Worm (Caenorhabditis elegans) whole organism, L2 larva: ENCODE results near the gene T28C6.10.

Experiments
- ZK546.5 ChIP-seq: sonication (generic microtip); optimal IDR thresholded peaks from 2 replicates; lab custom pipeline; 2017; ENCODE audit warnings: missing biosample characterization, missing genetic modification characterization
- blmp-1 ChIP-seq: sonication (generic microtip); optimal IDR thresholded peaks from 2 replicates; lab custom pipeline; 2017; ENCODE audit warnings: missing genetic modification characterization, mild to moderate bottlenecking, missing compliant biosample characterization, antibody characterized with exemption, moderate library complexity; ENCODE audit not compliant: insufficient read depth
- elt-1 ChIP-seq: fragments of 150-350 bp; optimal IDR thresholded peaks from 2 replicates; lab custom pipeline; 2014; ENCODE audit warnings: missing biosample characterization, missing genetic modification characterization
- lin-13 ChIP-seq: fragments of 150-350 bp; optimal IDR thresholded peaks from 2 replicates; lab custom pipeline; 2014; ENCODE audit warnings: missing biosample characterization, missing genetic modification reagents, missing genetic modification characterization
- nhr-23 ChIP-seq: fragments of 150-350 bp; optimal IDR thresholded peaks from 2 replicates; lab custom pipeline; 2014; ENCODE audit warnings: missing biosample characterization, missing genetic modification reagents, missing genetic modification characterization
- sma-3 ChIP-seq: sonication (generic microtip); optimal IDR thresholded peaks from 2 replicates; lab custom pipeline; 2016; ENCODE audit warnings: missing genetic modification reagents, missing genetic modification characterization, missing compliant biosample characterization
- snpc-4 ChIP-seq: fragments of 150-350 bp; optimal IDR thresholded peaks from 2 replicates; lab custom pipeline; 2014; ENCODE audit warnings: missing biosample characterization, missing genetic modification characterization
- unc-55 ChIP-seq: fragments of 150-350 bp; sonication (generic microtip); optimal IDR thresholded peaks from 3 replicates; lab custom pipeline; 2014; ENCODE audit warnings: missing biosample characterization, missing genetic modification reagents, missing genetic modification characterization
- ztf-1 ChIP-seq: fragments of 200-800 bp; sonication (Bioruptor generic); conservative IDR thresholded peaks from 2 replicates; pipeline ENCODE4 v1.3.6; 2022; ENCODE audit warnings: missing genetic modification characterization, missing compliant biosample characterization
- ztf-4 ChIP-seq: fragments of 150-350 bp; optimal IDR thresholded peaks from 2 replicates; lab custom pipeline; 2014; ENCODE audit warnings: missing biosample characterization, missing genetic modification characterization

ce11 chrIV:8830591-8830990 lies 12.9 kb downstream of the T28C6.10 start, which contains the start of gene T28C6.8:
- TF ChIP-seq ztf-4 (tag; lab: Kevin White, UChicago) (no peak), lin-13 (no peak), ztf-1 (GFP tag; lab: Robert Waterston, UW) (no peak), nhr-23 (no peak), sma-3 (GFP tag; lab: Kevin White, UChicago) (peak; percentile 69), blmp-1 (peak; percentile 63), snpc-4 (no peak), ZK546.5 (tag; lab: Kevin White, UChicago) (no peak), unc-55 (GFP tag; lab: Kevin White, UChicago) (no peak), elt-1 (tag; lab: Kevin White, UChicago) (no peak)
